Fruit fly (Drosophila melanogaster) S2 (cell line): Measurements from ENCODE around the gene CG3032.

ENCODE experiments used
- CG8478 ChIP-seq: fragments of >200 bp; optimal IDR thresholded peaks from 2 replicates; lab custom pipeline; 2018
- CTCF ChIP-seq, 2 experiments: fragments of >200 bp; optimal IDR thresholded peaks; 2 replicates each; lab custom pipeline; 2018

dm6 chrX:7037061-7037460, 23.4 kb upstream of the CG3032 start:
- TF ChIP-seq CTCF (optimal IDR thresholded peaks at IDR 0.05; lab: Kevin White, UChicago) (no peak), CG8478 (lab: Kevin White, UChicago) (no peak)
